Worm (Caenorhabditis elegans) whole organism, late embryonic: Measurements from ENCODE around the gene srh-56.

ENCODE experiments used
- pha-4 ChIP-seq: fragments of 150-350 bp; optimal IDR thresholded peaks from 2 replicates; lab custom pipeline; 2018; ENCODE audit warnings: missing biosample characterization, missing genetic modification reagents, missing genetic modification characterization
- ttx-3 ChIP-seq: sonication (generic microtip); optimal IDR thresholded peaks from 2 replicates; lab custom pipeline; 2016; ENCODE audit warnings: missing genetic modification reagents, missing genetic modification characterization, missing compliant biosample characterization

DNA sequence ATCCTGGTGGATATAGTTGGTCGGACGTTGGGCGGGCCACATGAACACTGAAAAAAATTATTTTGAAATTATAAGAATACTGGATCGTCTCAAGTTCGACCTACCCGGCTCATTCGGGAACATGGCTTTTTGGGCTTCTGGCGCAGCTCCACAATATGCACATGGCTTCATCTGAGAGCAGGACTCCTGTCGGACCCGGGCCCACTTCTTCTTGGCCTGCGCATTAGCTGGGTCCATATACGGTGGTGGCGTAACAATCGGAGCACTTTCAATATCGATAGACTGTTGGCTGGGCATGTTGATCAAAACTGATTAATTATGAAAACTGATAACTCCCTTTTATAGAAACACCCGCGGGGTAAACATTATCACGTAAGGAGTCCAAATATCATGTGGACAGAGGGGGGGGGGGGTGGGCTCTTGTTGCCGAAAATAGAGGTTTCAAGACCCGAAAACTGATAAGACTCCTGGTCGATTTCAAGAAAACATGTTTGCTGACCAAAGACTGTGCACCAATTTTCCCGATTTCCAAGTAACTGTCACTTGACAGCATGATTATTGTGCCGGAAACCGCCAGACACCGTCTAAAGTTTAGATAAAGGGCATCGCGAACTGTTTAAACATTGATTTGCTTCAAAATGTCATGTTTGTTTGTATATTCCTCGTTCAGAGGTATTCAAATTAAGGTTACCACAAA lies 40.7 kb upstream of the srh-56 start, which contains the start of gene dod-3:
- TF ChIP-seq ttx-3 (tag; lab: Kevin White, UChicago) (no peak), pha-4 (no peak)
